Worm (Caenorhabditis elegans) whole organism, L3 larva: ENCODE results near the gene C09G4.4.
A peak's percentile ranks its signal among the peaks of the same experiment; 100 is the strongest.

Experiments used
- ZK546.5 ChIP-seq: sonication (generic microtip); optimal IDR thresholded peaks from 2 replicates; lab custom pipeline; 2017; ENCODE audit warnings: missing biosample characterization, missing genetic modification characterization
- ama-1 ChIP-seq: fragments of 150-350 bp; optimal IDR thresholded peaks from 2 replicates; lab custom pipeline; 2018
- ceh-28 ChIP-seq: fragments of 150-350 bp; optimal IDR thresholded peaks from 2 replicates; lab custom pipeline; 2014; ENCODE audit warnings: missing biosample characterization, missing genetic modification reagents, missing genetic modification characterization
- ceh-82 ChIP-seq: fragments of 150-350 bp; optimal IDR thresholded peaks from 2 replicates; lab custom pipeline; 2014; ENCODE audit warnings: missing biosample characterization, missing genetic modification characterization
- ceh-9 ChIP-seq: sonication (generic microtip); optimal IDR thresholded peaks from 2 replicates; lab custom pipeline; 2018; ENCODE audit warnings: missing biosample characterization, missing genetic modification characterization
- daf-12 ChIP-seq: fragments of 150-350 bp; optimal IDR thresholded peaks from 2 replicates; lab custom pipeline; 2014; ENCODE audit warnings: missing biosample characterization, missing genetic modification reagents, missing genetic modification characterization
- egl-27 ChIP-seq: sonication (generic microtip); optimal IDR thresholded peaks from 4 replicates; lab custom pipeline; 2017; ENCODE audit warnings: missing biosample characterization, missing genetic modification reagents, missing genetic modification characterization
- elt-2 ChIP-seq: sonication (generic microtip); optimal IDR thresholded peaks from 2 replicates; lab custom pipeline; 2016; ENCODE audit warnings: missing genetic modification reagents, mild to moderate bottlenecking, missing genetic modification characterization, missing compliant biosample characterization
- elt-3 ChIP-seq, 3 experiments: fragments of 150-350 bp in 1 of 3; sonication (generic microtip) in 2 of 3; optimal IDR thresholded peaks; 2 replicates in 2 of 3; 4 replicates in 1 of 3; lab custom pipeline; 2014 to 2017; ENCODE audit warnings: missing biosample characterization in 3 of 3, missing genetic modification characterization in 3 of 3
- fkh-2 ChIP-seq: fragments of 150-350 bp; optimal IDR thresholded peaks from 2 replicates; lab custom pipeline; 2014; ENCODE audit warnings: missing biosample characterization, missing genetic modification reagents, missing genetic modification characterization
- fos-1 ChIP-seq: fragments of 150-350 bp; optimal IDR thresholded peaks from 2 replicates; lab custom pipeline; 2014; ENCODE audit warnings: missing biosample characterization, missing genetic modification characterization
- hmg-11 ChIP-seq: sonication (generic microtip); optimal IDR thresholded peaks from 2 replicates; lab custom pipeline; 2016; ENCODE audit warnings: missing genetic modification characterization, missing compliant biosample characterization
- jun-1 ChIP-seq: fragments of 150-350 bp; optimal IDR thresholded peaks from 2 replicates; lab custom pipeline; 2014; ENCODE audit warnings: missing biosample characterization, missing genetic modification reagents, missing genetic modification characterization
- lin-15B ChIP-seq: fragments of 150-350 bp; optimal IDR thresholded peaks from 2 replicates; lab custom pipeline; 2014; ENCODE audit warnings: missing biosample characterization, missing genetic modification characterization
- lsy-12 ChIP-seq: sonication (generic microtip); optimal IDR thresholded peaks from 2 replicates; lab custom pipeline; 2016; ENCODE audit warnings: mild to moderate bottlenecking, missing genetic modification characterization, missing compliant biosample characterization
- mdl-1 ChIP-seq: fragments of 150-350 bp; optimal IDR thresholded peaks from 2 replicates; lab custom pipeline; 2014; ENCODE audit warnings: missing biosample characterization, missing genetic modification characterization
- mml-1 ChIP-seq: fragments of 150-350 bp; sonication (generic microtip); optimal IDR thresholded peaks from 3 replicates; lab custom pipeline; 2014; ENCODE audit warnings: missing biosample characterization, missing genetic modification characterization
- nfya-1 ChIP-seq: sonication (generic microtip); optimal IDR thresholded peaks from 2 replicates; lab custom pipeline; 2017; ENCODE audit warnings: missing genetic modification characterization, mild to moderate bottlenecking, missing compliant biosample characterization, antibody characterized with exemption, moderate library complexity; ENCODE audit not compliant: insufficient read depth
- nhr-11 ChIP-seq: fragments of 150-350 bp; optimal IDR thresholded peaks from 2 replicates; lab custom pipeline; 2014; ENCODE audit warnings: missing biosample characterization, missing genetic modification characterization
- nhr-12 ChIP-seq: fragments of 150-350 bp; optimal IDR thresholded peaks from 2 replicates; lab custom pipeline; 2014; ENCODE audit warnings: missing biosample characterization, missing genetic modification characterization
- nhr-23 ChIP-seq: fragments of 150-350 bp; optimal IDR thresholded peaks from 2 replicates; lab custom pipeline; 2014; ENCODE audit warnings: missing biosample characterization, missing genetic modification reagents, missing genetic modification characterization
- nhr-237 ChIP-seq: fragments of 150-350 bp; optimal IDR thresholded peaks from 2 replicates; lab custom pipeline; 2014; ENCODE audit warnings: missing biosample characterization, missing genetic modification characterization
- nhr-25 ChIP-seq: sonication (generic microtip); optimal IDR thresholded peaks from 2 replicates; lab custom pipeline; 2017; ENCODE audit warnings: missing biosample characterization, missing genetic modification characterization
- nhr-43 ChIP-seq: sonication (generic microtip); optimal IDR thresholded peaks from 2 replicates; lab custom pipeline; 2016; ENCODE audit warnings: mild to moderate bottlenecking, missing genetic modification characterization, missing compliant biosample characterization; ENCODE audit not compliant: poor library complexity, severe bottlenecking
- nhr-67 ChIP-seq: fragments of 150-350 bp; optimal IDR thresholded peaks from 2 replicates; lab custom pipeline; 2014; ENCODE audit warnings: missing biosample characterization, missing genetic modification characterization
- nhr-76 ChIP-seq: fragments of 150-350 bp; sonication (generic microtip); optimal IDR thresholded peaks from 5 replicates; lab custom pipeline; 2014; ENCODE audit warnings: missing biosample characterization, missing genetic modification characterization
- nhr-77 ChIP-seq: fragments of 150-350 bp; optimal IDR thresholded peaks from 2 replicates; lab custom pipeline; 2014; ENCODE audit warnings: missing biosample characterization, missing genetic modification characterization
- pha-4 ChIP-seq: fragments of 150-350 bp; optimal IDR thresholded peaks from 2 replicates; lab custom pipeline; 2014; ENCODE audit warnings: missing biosample characterization, missing genetic modification reagents, missing genetic modification characterization
- pqm-1 ChIP-seq: fragments of 150-350 bp; optimal IDR thresholded peaks from 2 replicates; lab custom pipeline; 2017; ENCODE audit warnings: missing biosample characterization, missing genetic modification characterization, inconsistent platforms
- skn-1 ChIP-seq: fragments of 150-350 bp; optimal IDR thresholded peaks from 2 replicates; lab custom pipeline; 2014; ENCODE audit warnings: missing biosample characterization, missing genetic modification characterization
- tbx-2 ChIP-seq: sonication (generic microtip); optimal IDR thresholded peaks from 2 replicates; lab custom pipeline; 2016; ENCODE audit warnings: mild to moderate bottlenecking, missing genetic modification characterization, missing compliant biosample characterization
- unc-39 ChIP-seq: sonication (generic microtip); optimal IDR thresholded peaks from 4 replicates; lab custom pipeline; 2017; ENCODE audit warnings: missing biosample characterization, missing genetic modification characterization
- unc-62 ChIP-seq: fragments of 150-350 bp; sonication (generic microtip); optimal IDR thresholded peaks from 4 replicates; lab custom pipeline; 2014; ENCODE audit warnings: missing biosample characterization, missing genetic modification reagents, missing genetic modification characterization
- zag-1 ChIP-seq: fragments of 150-350 bp; optimal IDR thresholded peaks from 2 replicates; lab custom pipeline; 2014; ENCODE audit warnings: missing biosample characterization, missing genetic modification characterization
- ztf-11 ChIP-seq: fragments of 150-350 bp; optimal IDR thresholded peaks from 2 replicates; lab custom pipeline; 2014; ENCODE audit warnings: missing biosample characterization, missing genetic modification characterization
- ztf-4 ChIP-seq: fragments of 150-350 bp; optimal IDR thresholded peaks from 2 replicates; lab custom pipeline; 2014; ENCODE audit warnings: missing biosample characterization, missing genetic modification characterization

Gene C09G4.4

DNA sequence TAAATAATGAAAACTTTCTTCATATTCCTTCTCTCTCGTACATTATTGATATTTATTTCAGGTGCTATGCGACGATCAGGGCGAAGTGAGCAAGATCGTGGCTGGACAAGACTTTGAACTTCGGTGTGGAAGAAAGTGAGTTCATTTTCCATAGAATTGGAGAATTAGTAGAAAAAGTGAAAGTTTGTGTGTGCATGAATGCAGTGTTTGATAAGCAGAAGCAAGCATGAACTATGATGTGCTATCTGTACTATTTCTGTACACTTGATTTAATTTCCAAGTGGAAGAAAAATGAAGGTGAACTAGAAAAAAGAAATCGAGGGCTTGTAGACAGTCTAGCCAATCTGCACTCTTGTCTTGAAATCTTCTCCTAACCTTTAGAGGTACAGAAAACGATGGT is 19.2 kb downstream of the C09G4.4 start:
- peak; percentile 10 for TF ChIP-seq pha-4 (tag; lab: Kevin White, UChicago)
- TF ChIP-seq unc-62 (GFP tag; lab: Kevin White, UChicago) = no peak
- no peak for TF ChIP-seq ztf-11
- TF ChIP-seq pqm-1 (tag; lab: Kevin White, UChicago) = peak; percentile 74
- peak; percentile 92 for TF ChIP-seq elt-2 (tag; lab: Kevin White, UChicago)
- TF ChIP-seq tbx-2 = no peak
- no peak for TF ChIP-seq ztf-4 (tag; lab: Kevin White, UChicago)
- TF ChIP-seq fos-1 (tag; lab: Kevin White, UChicago) = no peak

DNA sequence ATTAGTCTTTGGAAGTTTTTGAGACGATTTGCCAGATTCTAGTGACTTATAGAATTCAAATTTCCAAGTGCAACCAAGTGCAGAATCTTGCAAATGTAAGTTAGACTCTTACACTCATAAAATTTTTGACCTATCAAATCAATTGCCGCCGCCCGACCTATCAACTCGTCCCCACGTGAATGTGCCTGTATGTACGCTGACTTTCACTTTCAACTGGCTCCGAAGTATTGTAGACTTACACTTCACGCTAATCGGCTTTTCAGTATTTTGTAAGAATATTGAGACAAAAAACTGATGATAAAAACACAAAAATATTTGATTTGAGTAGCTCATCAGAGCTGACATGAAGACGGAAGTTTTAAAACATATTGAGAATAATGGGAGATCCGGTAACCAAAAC is 20.0 kb downstream of the C09G4.4 start:
- TF ChIP-seq lsy-12 (tag; lab: Kevin White, UChicago) (no peak), ceh-82 (tag; lab: Kevin White, UChicago) (no peak), hmg-11 (tag; lab: Kevin White, UChicago) (no peak), pqm-1 (tag; lab: Kevin White, UChicago) (peak; percentile 62), nfya-1 (tag; lab: Kevin White, UChicago) (peak; percentile 70), ztf-11 (no peak), daf-12 (tag; lab: Kevin White, UChicago) (no peak), fkh-2 (tag; lab: Kevin White, UChicago) (no peak), lin-15B (tag; lab: Kevin White, UChicago) (no peak), ZK546.5 (no peak), mdl-1 (no peak), skn-1 (no peak), elt-2 (tag; lab: Kevin White, UChicago) (peak; percentile 80)

DNA sequence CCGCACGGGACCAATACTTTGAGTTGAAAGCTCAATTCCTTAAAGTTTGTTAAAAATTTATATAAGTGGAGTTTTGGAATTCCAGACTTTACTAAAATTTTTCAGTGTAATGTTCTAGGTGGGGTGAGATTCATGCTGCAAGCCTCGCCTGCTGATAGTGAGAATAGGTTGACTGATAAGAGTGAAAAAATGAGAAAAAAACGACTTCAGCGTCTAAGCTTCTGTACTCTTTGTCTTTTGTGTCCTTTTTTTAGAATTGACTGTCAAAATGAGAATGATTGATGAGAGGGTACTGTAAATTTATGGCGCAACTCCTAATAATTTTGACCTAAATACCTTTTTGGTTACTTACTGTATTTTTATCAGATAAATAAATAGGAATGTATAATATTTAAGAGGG is 21.4 kb downstream of the C09G4.4 start:
- TF ChIP-seq nhr-12 (tag; lab: Kevin White, UChicago) = no peak
- TF ChIP-seq pha-4 (tag; lab: Kevin White, UChicago) = peak; percentile 8
- TF ChIP-seq jun-1 = no peak
- TF ChIP-seq nhr-76 (tag; lab: Kevin White, UChicago) = no peak
- TF ChIP-seq egl-27 (tag; lab: Kevin White, UChicago) = peak; percentile 25
- no peak for TF ChIP-seq nhr-77 (tag; lab: Kevin White, UChicago)
- peak; percentile 43 for TF ChIP-seq pqm-1 (tag; lab: Kevin White, UChicago)
- no peak for TF ChIP-seq unc-39 (tag; lab: Kevin White, UChicago)
- TF ChIP-seq elt-2 (tag; lab: Kevin White, UChicago) = peak; percentile 77

DNA sequence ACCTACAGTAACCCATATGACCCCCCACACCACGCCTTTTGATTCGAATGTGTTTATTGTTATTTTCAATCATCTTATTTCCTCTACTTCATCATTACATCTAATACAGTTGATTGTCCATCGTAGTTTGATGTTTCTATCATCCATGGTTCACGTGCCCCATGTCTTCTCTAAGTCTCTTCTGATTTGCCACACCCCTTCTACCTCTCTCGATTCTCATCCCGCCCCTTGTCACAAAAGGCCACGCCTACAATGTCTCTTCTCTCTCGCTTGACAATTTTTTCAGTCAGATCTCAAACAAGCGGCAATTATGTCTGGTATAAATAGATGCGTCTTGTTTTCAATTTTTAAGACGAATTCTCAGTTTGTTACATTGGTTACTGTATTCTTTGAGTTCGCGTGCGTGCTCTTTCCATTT is 22.2 kb downstream of the C09G4.4 start:
- TF ChIP-seq nhr-43 (tag; lab: Kevin White, UChicago) (peak; percentile 84), lin-15B (tag; lab: Kevin White, UChicago) (no peak), mml-1 (tag; lab: Kevin White, UChicago) (peak; percentile 54), lsy-12 (tag; lab: Kevin White, UChicago) (peak; percentile 32), ztf-11 (no peak), tbx-2 (no peak), nfya-1 (tag; lab: Kevin White, UChicago) (peak; percentile 73), nhr-25 (tag; lab: Kevin White, UChicago) (peak; percentile 71), nhr-237 (no peak), zag-1 (no peak), skn-1 (peak; percentile 23), ztf-4 (tag; lab: Kevin White, UChicago) (no peak), elt-3 (tag; optimal IDR thresholded peaks at IDR 0.05; lab: Kevin White, UChicago) (peak in 1 of 3 experiments; percentile 6), pqm-1 (tag; lab: Kevin White, UChicago) (peak; percentile 53), elt-2 (tag; lab: Kevin White, UChicago) (peak; percentile 78), nhr-67 (tag; lab: Kevin White, UChicago) (no peak), unc-39 (tag; lab: Kevin White, UChicago) (no peak), nhr-11 (tag; lab: Kevin White, UChicago) (no peak), ceh-9 (tag; lab: Kevin White, UChicago) (no peak), ama-1 (lab: Kevin White, UChicago) (peak; percentile 51), mdl-1 (peak; percentile 69), nhr-76 (tag; lab: Kevin White, UChicago) (peak; percentile 78), nhr-23 (tag; lab: Kevin White, UChicago) (peak; percentile 63), ceh-28 (tag; lab: Kevin White, UChicago) (peak; percentile 42)
